In the genomic region with DNA sequence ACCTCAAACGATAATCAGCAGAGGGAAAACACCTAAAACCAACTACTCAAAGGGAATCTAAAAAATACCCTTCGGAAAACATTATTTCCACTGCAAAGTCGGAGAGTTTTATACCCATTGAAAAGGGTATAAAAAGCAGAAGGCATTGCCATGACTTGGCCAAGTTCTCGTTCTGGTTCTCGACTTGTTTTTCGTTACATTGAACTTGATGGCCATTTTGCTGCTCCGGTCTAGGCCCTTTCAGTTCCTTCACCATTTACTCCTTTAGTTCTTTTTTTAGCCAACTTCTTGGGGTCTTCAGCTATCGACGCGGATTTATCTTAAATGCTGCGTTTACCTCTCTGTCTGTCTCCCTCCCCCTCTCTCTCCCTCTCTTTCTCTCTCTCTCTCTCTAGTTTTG, we compare ENCODE assay signal across 3 fruit fly cellular contexts.
TF ChIP-seq lines count a peak whose summit lies in the region.

No protein-coding gene starts in this region.

- no peak for TF ChIP-seq CTCF in whole organism, embryonic (GFP tag; optimal IDR thresholded peaks at IDR 0.05; lab: Kevin White, UChicago)

TF ChIP-seq in whole organism, embryonic, 481 proteins besides CTCF, POLR2A, EP300 and RAD21:
- no peak for TF ChIP-seq cad (GFP tag; optimal IDR thresholded peaks at IDR 0.05; lab: Kevin White, UChicago)
- peak; percentile 5 for TF ChIP-seq nom (GFP tag; optimal IDR thresholded peaks at IDR 0.05; lab: Kevin White, UChicago)
- peak; percentile 1 to 26 for TF ChIP-seq Trl (optimal IDR thresholded peaks at IDR 0.05; lab: Kevin White, UChicago)
- no peak for TF ChIP-seq Trl (GFP tag; optimal IDR thresholded peaks at IDR 0.05; lab: Kevin White, UChicago)
- TF ChIP-seq CG11093 (GFP tag; IDR thresholded peaks at IDR 0.05; lab: Robert Waterston, UW): 0 out of 3 replicates have a peak, but pooled peaks have one; percentile 12

TF ChIP-seq in whole organism, prepupa, 60 proteins besides CTCF, POLR2A, EP300 and RAD21:
- peak in 1 of 2 experiments; percentile 43 for TF ChIP-seq ss (GFP tag; optimal IDR thresholded peaks at IDR 0.05; lab: Kevin White, UChicago)
- TF ChIP-seq OdsH (GFP tag; optimal IDR thresholded peaks at IDR 0.05; lab: Kevin White, UChicago): no peak
- no peak for TF ChIP-seq esn (GFP tag; optimal IDR thresholded peaks at IDR 0.05; lab: Kevin White, UChicago)
- peak; percentile 51 for TF ChIP-seq Eip78C (GFP tag; lab: Kevin White, UChicago)
- peak; percentile 17 for TF ChIP-seq CG3032 (tag; optimal IDR thresholded peaks at IDR 0.05; lab: Kevin White, UChicago)
- no peak for TF ChIP-seq lz (GFP tag; optimal IDR thresholded peaks at IDR 0.05; lab: Kevin White, UChicago)
- TF ChIP-seq Ets96B (tag; optimal IDR thresholded peaks at IDR 0.05; lab: Kevin White, UChicago): peak; percentile 7
- peak; percentile 13 for TF ChIP-seq fd59A (GFP tag; optimal IDR thresholded peaks at IDR 0.05; lab: Kevin White, UChicago)
- peak; percentile 4 for TF ChIP-seq spab (GFP tag; optimal IDR thresholded peaks at IDR 0.05; lab: Kevin White, UChicago)
- no peak for TF ChIP-seq Met (GFP tag; optimal IDR thresholded peaks at IDR 0.05; lab: Kevin White, UChicago)
TF ChIP-seq in whole organism, prepupa: peak in this region for 6.

TF ChIP-seq in whole organism, pupa, 21 proteins besides CTCF, POLR2A, EP300 and RAD21:
- TF ChIP-seq CG9948 (tag; optimal IDR thresholded peaks at IDR 0.05; lab: Kevin White, UChicago) (peak; percentile 36), CG34367 (tag; optimal IDR thresholded peaks at IDR 0.05; lab: Kevin White, UChicago) (peak; percentile 20), CG8301 (tag; optimal IDR thresholded peaks at IDR 0.05; lab: Kevin White, UChicago) (no peak), Pif1B (GFP tag; optimal IDR thresholded peaks at IDR 0.05; lab: Kevin White, UChicago) (no peak), CG15710 (tag; optimal IDR thresholded peaks at IDR 0.05; lab: Kevin White, UChicago) (peak; percentile 24), CG8159 (tag; optimal IDR thresholded peaks at IDR 0.05; lab: Kevin White, UChicago) (peak; percentile 44), Ets98B (GFP tag; IDR thresholded peaks at IDR 0.05; lab: Robert Waterston, UW) (no peak), gl (tag; optimal IDR thresholded peaks at IDR 0.05; lab: Kevin White, UChicago) (no peak), EcR (GFP tag; optimal IDR thresholded peaks at IDR 0.05; lab: Kevin White, UChicago) (peak; percentile 94)
TF ChIP-seq in whole organism, pupa: peak in this region for 5.
